Worm (Caenorhabditis elegans): ENCODE data around the gene mai-1.

Gene mai-1

DNA sequence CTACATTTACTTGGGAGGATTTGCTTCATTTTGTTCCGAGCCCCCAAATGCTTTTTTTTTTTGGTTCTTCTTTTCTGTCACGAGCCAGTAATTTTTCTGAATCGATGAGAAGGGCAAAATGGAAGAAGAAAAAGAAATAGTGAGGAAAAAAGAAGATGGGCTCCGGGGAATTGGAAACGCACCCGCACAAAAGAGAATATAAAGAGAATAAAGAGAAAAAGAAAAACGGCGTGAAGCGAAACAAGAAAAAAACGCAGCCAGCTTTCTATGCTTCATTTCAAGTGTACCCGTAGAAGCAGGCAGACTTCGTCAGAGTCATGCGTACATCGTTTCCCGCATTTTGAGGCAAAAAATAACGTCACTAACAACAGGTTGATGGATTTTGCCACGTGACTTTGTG, 5.3 kb downstream of the mai-1 start (continued):
- TF ChIP-seq snpc-4 (tag; optimal IDR thresholded peaks at IDR 0.05) (no peak), nhr-84 (tag; optimal IDR thresholded peaks at IDR 0.05) (no peak), zip-4 (GFP tag; optimal IDR thresholded peaks at IDR 0.05) (no peak), lin-13 (GFP tag; optimal IDR thresholded peaks at IDR 0.05) (no peak), mep-1 (tag; optimal IDR thresholded peaks at IDR 0.05) (no peak), blmp-1 (tag; optimal IDR thresholded peaks at IDR 0.05) (no peak), elt-3 (tag; optimal IDR thresholded peaks at IDR 0.05) (no peak), lin-35 (GFP tag; optimal IDR thresholded peaks at IDR 0.05) (peak in 1 of 2 experiments; percentile 42), ceh-82 (tag; optimal IDR thresholded peaks at IDR 0.05) (peak in 1 of 3 experiments; percentile 24), lir-3 (tag; optimal IDR thresholded peaks at IDR 0.05; ENCODE audit: poor library complexity) (no peak), sup-37 (GFP tag; optimal IDR thresholded peaks at IDR 0.05) (no peak), nhr-237 (tag; optimal IDR thresholded peaks at IDR 0.05) (no peak), fkh-8 (tag; optimal IDR thresholded peaks at IDR 0.05) (peak; percentile 70), fkh-10 (GFP tag; optimal IDR thresholded peaks at IDR 0.05) (peak; percentile 6), egl-13 (tag; optimal IDR thresholded peaks at IDR 0.05) (no peak), lin-14 (GFP tag; optimal IDR thresholded peaks at IDR 0.05) (peak; percentile 90), xbp-1 (tag; optimal IDR thresholded peaks at IDR 0.05) (peak; percentile 10), C34B4.2 (tag; optimal IDR thresholded peaks at IDR 0.05) (no peak), alr-1 (tag; optimal IDR thresholded peaks at IDR 0.05; ENCODE audit: borderline replicate concordance) (no peak), Y116A8C.19 (tag; optimal IDR thresholded peaks at IDR 0.05; ENCODE audit: borderline replicate concordance) (no peak), dsc-1 (tag; optimal IDR thresholded peaks at IDR 0.05) (peak; percentile 18), efl-1 (optimal IDR thresholded peaks at IDR 0.05) (no peak), efl-1 (GFP tag; optimal IDR thresholded peaks at IDR 0.05 in 1 of 2) (no peak), fkh-4 (tag; optimal IDR thresholded peaks at IDR 0.05; ENCODE audit: borderline replicate concordance) (no peak), unc-98 (GFP tag; IDR thresholded peaks at IDR 0.05) (no peak), nhr-28 (tag; optimal IDR thresholded peaks at IDR 0.05) (no peak), unc-30 (tag; optimal IDR thresholded peaks at IDR 0.05) (no peak), unc-62 (GFP tag; optimal IDR thresholded peaks at IDR 0.05) (no peak), mdl-1 (tag; optimal IDR thresholded peaks at IDR 0.05) (peak in 1 of 2 experiments; percentile 50), elt-2 (tag; optimal IDR thresholded peaks at IDR 0.05) (no peak), aly-2 (tag; optimal IDR thresholded peaks at IDR 0.05) (no peak), hlh-4 (tag; optimal IDR thresholded peaks at IDR 0.05) (no peak), nhr-76 (tag; optimal IDR thresholded peaks at IDR 0.05) (no peak), isw-1 (GFP tag; IDR thresholded peaks at IDR 0.05) (peak; percentile 13; the same call in 1 of the 2 replicates), snu-23 (GFP tag; optimal IDR thresholded peaks at IDR 0.05) (peak; percentile 40)

DNA sequence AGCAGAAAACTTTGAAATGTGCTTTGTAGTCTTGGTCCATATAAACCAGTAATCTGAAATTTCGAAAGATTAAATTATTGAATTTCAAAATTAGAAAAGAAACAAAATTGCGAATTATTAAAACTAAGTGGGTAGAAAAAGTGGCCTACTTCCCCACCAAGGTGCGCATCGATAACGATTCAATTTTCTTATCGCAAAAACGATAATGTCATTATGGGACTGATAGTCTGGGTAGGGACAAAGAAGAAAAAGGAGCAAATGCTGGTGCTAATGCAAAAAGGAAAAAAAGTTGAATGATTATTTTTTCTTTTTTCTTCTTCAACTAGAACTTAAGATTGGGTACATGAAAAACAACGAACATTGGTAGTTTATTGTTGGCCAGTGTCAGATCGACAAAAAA, 5.8 kb downstream of the mai-1 start, which contains the start of gene gpcp-1:
Gene gpcp-1, minus strand, starts transcription at position 53 of the 400 bp plus-strand sequence.
- TF ChIP-seq efl-1 (optimal IDR thresholded peaks at IDR 0.05) (no peak), efl-1 (GFP tag; optimal IDR thresholded peaks at IDR 0.05 in 1 of 2) (peak in 1 of 2 experiments; percentile 64), sup-37 (GFP tag; optimal IDR thresholded peaks at IDR 0.05) (no peak), elt-2 (tag; optimal IDR thresholded peaks at IDR 0.05) (peak; percentile 75)

DNA sequence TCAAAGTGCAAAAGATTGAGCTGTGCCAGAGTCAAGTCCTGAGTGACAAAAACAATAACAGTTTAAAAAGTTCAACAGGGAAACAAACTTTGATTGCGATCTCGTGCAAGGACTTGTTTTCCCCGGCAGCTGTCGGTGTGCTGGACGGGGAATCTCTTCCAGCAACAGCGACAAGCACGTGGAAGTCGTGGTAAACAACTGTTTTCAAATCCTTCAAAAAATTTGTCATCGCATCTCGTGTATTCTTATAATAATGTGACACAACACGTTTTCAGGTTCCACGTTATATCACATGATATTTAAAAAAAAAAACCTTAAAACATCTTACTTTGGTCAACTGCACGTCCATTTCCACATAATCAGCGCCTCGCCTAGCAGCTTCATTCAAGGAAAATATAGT, 7.8 kb downstream of the mai-1 start:
- TF ChIP-seq elt-3 (tag; optimal IDR thresholded peaks at IDR 0.05) (no peak), vab-15 (tag; optimal IDR thresholded peaks at IDR 0.05) (no peak), xbp-1 (tag; optimal IDR thresholded peaks at IDR 0.05) (no peak), pqm-1 (tag; optimal IDR thresholded peaks at IDR 0.05) (no peak), nhr-28 (tag; optimal IDR thresholded peaks at IDR 0.05) (no peak), Y116A8C.19 (tag; optimal IDR thresholded peaks at IDR 0.05; ENCODE audit: borderline replicate concordance) (no peak), lin-35 (GFP tag; optimal IDR thresholded peaks at IDR 0.05) (peak; percentile 7 to 16), nhr-19 (GFP tag; conservative IDR thresholded peaks at IDR 0.05) (peak; percentile 76), ztf-4 (tag; optimal IDR thresholded peaks at IDR 0.05) (peak; percentile 44), unc-130 (tag; optimal IDR thresholded peaks at IDR 0.05) (peak; percentile 89), efl-1 (optimal IDR thresholded peaks at IDR 0.05) (no peak), efl-1 (GFP tag; optimal IDR thresholded peaks at IDR 0.05 in 1 of 2) (peak in 1 of 2 experiments; percentile 88), lsy-2 (tag; optimal IDR thresholded peaks at IDR 0.05) (peak; percentile 33 to 59), lir-3 (tag; optimal IDR thresholded peaks at IDR 0.05; ENCODE audit: poor library complexity) (peak; percentile 55), nhr-20 (tag; optimal IDR thresholded peaks at IDR 0.05) (peak; percentile 54), nhr-47 (tag; optimal IDR thresholded peaks at IDR 0.05) (peak; percentile 32), zag-1 (tag; optimal IDR thresholded peaks at IDR 0.05) (no peak), fkh-10 (GFP tag; optimal IDR thresholded peaks at IDR 0.05) (no peak), mdl-1 (tag; optimal IDR thresholded peaks at IDR 0.05) (peak in 1 of 2 experiments; percentile 79), unc-98 (GFP tag; IDR thresholded peaks at IDR 0.05) (peak; percentile 17; the same call in 1 of the 2 replicates), swsn-7 (tag; optimal IDR thresholded peaks at IDR 0.05) (peak; percentile 5), dpl-1 (GFP tag; optimal IDR thresholded peaks at IDR 0.05) (no peak), tbx-2 (tag; optimal IDR thresholded peaks at IDR 0.05) (peak; percentile 33), snu-23 (GFP tag; optimal IDR thresholded peaks at IDR 0.05) (peak; percentile 38), nhr-71 (tag; optimal IDR thresholded peaks at IDR 0.05) (peak; percentile 81), aly-2 (tag; optimal IDR thresholded peaks at IDR 0.05) (no peak)
